Fruit fly (Drosophila melanogaster) whole organism, embryonic: Measurements from ENCODE around the gene CG9328.

Experiments used
- CG10565 ChIP-seq: fragments of 200-800 bp; sonication (Bioruptor generic); optimal IDR thresholded peaks from 3 replicates; lab custom pipeline; 2016; ENCODE audit warnings: missing biosample characterization, mild to moderate bottlenecking, missing genetic modification characterization
- CG10654 ChIP-seq: fragments of 200-800 bp; sonication (Bioruptor generic); optimal IDR thresholded peaks from 2 replicates; lab custom pipeline; 2016; ENCODE audit warnings: missing biosample characterization, missing genetic modification characterization
- CG13894 ChIP-seq: fragments of 200-800 bp; sonication (Bioruptor generic); optimal IDR thresholded peaks from 3 replicates; lab custom pipeline; 2018; ENCODE audit warnings: missing biosample characterization, mild to moderate bottlenecking, missing genetic modification characterization, moderate library complexity
- CG15011 ChIP-seq: fragments of 200-800 bp; sonication (Bioruptor generic); optimal IDR thresholded peaks from 3 replicates; lab custom pipeline; 2018; ENCODE audit warnings: missing biosample characterization, mild to moderate bottlenecking, missing genetic modification characterization
- CG15479 ChIP-seq: fragments of 200-800 bp; sonication (Bioruptor generic); optimal IDR thresholded peaks from 3 replicates; lab custom pipeline; 2019; ENCODE audit warnings: missing biosample characterization, mild to moderate bottlenecking, missing genetic modification characterization, moderate library complexity
- CG16779 ChIP-seq: fragments of 200-800 bp; sonication (Bioruptor generic); IDR thresholded peaks from 2 replicates; pipeline ENCODE4 v1.3.6; 2022; ENCODE audit warnings: missing biosample characterization, missing genetic modification characterization
- CG1832 ChIP-seq: fragments of 200-800 bp; sonication (Bioruptor generic); optimal IDR thresholded peaks from 2 replicates; lab custom pipeline; 2017; ENCODE audit warnings: missing biosample characterization, mild to moderate bottlenecking, missing genetic modification characterization, inconsistent platforms
- CG18599 ChIP-seq: fragments of 200-800 bp; sonication (Bioruptor generic); optimal IDR thresholded peaks from 3 replicates; lab custom pipeline; 2017; ENCODE audit warnings: missing biosample characterization, missing genetic modification characterization, mild to moderate bottlenecking, moderate library complexity, missing genetic modification reagents
- CG2116 ChIP-seq: fragments of 200-800 bp; sonication (Bioruptor generic); optimal IDR thresholded peaks from 3 replicates; lab custom pipeline; 2018; ENCODE audit warnings: missing biosample characterization, mild to moderate bottlenecking, missing genetic modification characterization
- CG3163 ChIP-seq: fragments of 200-800 bp; sonication (Bioruptor generic); optimal IDR thresholded peaks from 3 replicates; lab custom pipeline; 2016; ENCODE audit warnings: missing biosample characterization, missing genetic modification characterization
- CG3281 ChIP-seq: fragments of 200-800 bp; sonication (Bioruptor generic); optimal IDR thresholded peaks from 3 replicates; lab custom pipeline; 2017; ENCODE audit warnings: missing biosample characterization, mild to moderate bottlenecking, missing genetic modification characterization
- CG34376 ChIP-seq: fragments of 200-800 bp; sonication (Bioruptor generic); optimal IDR thresholded peaks from 2 replicates; lab custom pipeline; 2018; ENCODE audit warnings: missing biosample characterization, mild to moderate bottlenecking, missing genetic modification characterization
- CG34422 ChIP-seq: fragments of 200-800 bp; sonication (Bioruptor generic); IDR thresholded peaks from 3 replicates; pipeline ENCODE4 v1.3.6; 2022; ENCODE audit warnings: missing biosample characterization, missing genetic modification characterization
- CG3838 ChIP-seq: fragments of 200-800 bp; sonication (Bioruptor generic); optimal IDR thresholded peaks from 3 replicates; lab custom pipeline; 2016; ENCODE audit warnings: missing biosample characterization, missing genetic modification characterization
- CG4282 ChIP-seq: fragments of 200-800 bp; sonication (Bioruptor generic); optimal IDR thresholded peaks from 2 replicates; lab custom pipeline; 2016; ENCODE audit warnings: missing biosample characterization, missing genetic modification characterization
- CG4707 ChIP-seq: fragments of 200-800 bp; sonication (Bioruptor generic); optimal IDR thresholded peaks from 2 replicates; lab custom pipeline; 2018; ENCODE audit warnings: missing biosample characterization, mild to moderate bottlenecking, missing genetic modification characterization, moderate library complexity
- CG5953 ChIP-seq: fragments of 200-800 bp; sonication (Bioruptor generic); IDR thresholded peaks from 2 replicates; pipeline ENCODE4 v1.3.6; 2022; ENCODE audit warnings: missing biosample characterization, missing genetic modification characterization
- CG6254 ChIP-seq: fragments of 200-800 bp; sonication (Bioruptor generic); optimal IDR thresholded peaks from 3 replicates; lab custom pipeline; 2017; ENCODE audit warnings: mild to moderate bottlenecking, missing biosample characterization, missing genetic modification reagents, missing genetic modification characterization
- CG7786 ChIP-seq: fragments of 200-800 bp; sonication (Bioruptor generic); optimal IDR thresholded peaks from 2 replicates; lab custom pipeline; 2016; ENCODE audit warnings: missing biosample characterization, missing genetic modification characterization
- CG7987 ChIP-seq: fragments of 200-800 bp; sonication (Bioruptor generic); optimal IDR thresholded peaks from 2 replicates; lab custom pipeline; 2018; ENCODE audit warnings: missing biosample characterization, mild to moderate bottlenecking, missing genetic modification characterization, moderate library complexity
- CG8359 ChIP-seq: fragments of 200-800 bp; sonication (Bioruptor generic); optimal IDR thresholded peaks from 2 replicates; lab custom pipeline; 2017; ENCODE audit warnings: missing biosample characterization, mild to moderate bottlenecking, missing genetic modification characterization, borderline replicate concordance
- CG8478 ChIP-seq: fragments of >200 bp; optimal IDR thresholded peaks from 2 replicates; lab custom pipeline; 2018
- CG9797 ChIP-seq: fragments of 200-800 bp; sonication (Bioruptor generic); optimal IDR thresholded peaks from 3 replicates; lab custom pipeline; 2018; ENCODE audit warnings: missing biosample characterization, mild to moderate bottlenecking, missing genetic modification characterization
- Hr3 ChIP-seq: fragments of 200-800 bp; sonication (Bioruptor generic); optimal IDR thresholded peaks from 3 replicates; lab custom pipeline; 2016; ENCODE audit warnings: missing biosample characterization, missing genetic modification characterization
- Hr78 ChIP-seq, 2 experiments: fragments of 200-800 bp in 1 of 2; fragments of >200 bp in 1 of 2; sonication (Bioruptor generic) in 1 of 2; optimal IDR thresholded peaks; 2 replicates each; lab custom pipeline; 2017 to 2019; ENCODE audit warnings: missing biosample characterization in 2 of 2, missing genetic modification characterization in 2 of 2, mild to moderate bottlenecking in 1 of 2, moderate library complexity in 1 of 2
- Kr ChIP-seq: fragments of 200-800 bp; sonication (Bioruptor generic); optimal IDR thresholded peaks from 2 replicates; lab custom pipeline; 2017; ENCODE audit warnings: missing biosample characterization, mild to moderate bottlenecking, missing genetic modification characterization
- Lim3 ChIP-seq: fragments of 200-800 bp; sonication (Bioruptor generic); IDR thresholded peaks from 2 replicates; pipeline ENCODE4 v1.3.6; 2022; ENCODE audit warnings: missing biosample characterization, missing genetic modification characterization
- MTF-1 ChIP-seq: fragments of 200-800 bp; sonication (Bioruptor generic); optimal IDR thresholded peaks from 2 replicates; lab custom pipeline; 2018; ENCODE audit warnings: missing biosample characterization, mild to moderate bottlenecking, missing genetic modification characterization, borderline replicate concordance
- Sry-β ChIP-seq: fragments of 200-800 bp; sonication (Bioruptor generic); optimal IDR thresholded peaks from 2 replicates; lab custom pipeline; 2018; ENCODE audit warnings: missing biosample characterization, mild to moderate bottlenecking, missing genetic modification characterization, moderate library complexity
- Vsx1 ChIP-seq: fragments of 200-800 bp; sonication (Bioruptor generic); optimal IDR thresholded peaks from 2 replicates; lab custom pipeline; 2017; ENCODE audit warnings: missing biosample characterization, mild to moderate bottlenecking, missing genetic modification characterization, missing genetic modification reagents
- YL-1 ChIP-seq: fragments of 200-800 bp; sonication (Bioruptor generic); optimal IDR thresholded peaks from 3 replicates; lab custom pipeline; 2017; ENCODE audit warnings: missing biosample characterization, mild to moderate bottlenecking, missing genetic modification characterization
- ara ChIP-seq: fragments of 200-800 bp; sonication (Bioruptor generic); IDR thresholded peaks from 2 replicates; pipeline ENCODE4 v1.3.6; 2022; ENCODE audit warnings: missing biosample characterization, missing genetic modification characterization
- bigmax ChIP-seq: fragments of 200-800 bp; sonication (Bioruptor generic); optimal IDR thresholded peaks from 2 replicates; lab custom pipeline; 2018; ENCODE audit warnings: missing biosample characterization, mild to moderate bottlenecking, missing genetic modification characterization
- cas ChIP-seq: fragments of 200-800 bp; sonication (Bioruptor generic); IDR thresholded peaks from 2 replicates; pipeline ENCODE4 v1.3.6; 2022; ENCODE audit warnings: missing biosample characterization, missing genetic modification characterization
- chm ChIP-seq: fragments of 200-800 bp; sonication (Bioruptor generic); IDR thresholded peaks from 2 replicates; pipeline ENCODE4 v1.3.6; 2022; ENCODE audit warnings: missing biosample characterization, missing genetic modification characterization
- da ChIP-seq: fragments of 200-800 bp; sonication (Bioruptor generic); optimal IDR thresholded peaks from 2 replicates; lab custom pipeline; 2016; ENCODE audit warnings: missing biosample characterization, missing genetic modification characterization
- danr ChIP-seq: fragments of 200-800 bp; sonication (Bioruptor generic); IDR thresholded peaks from 2 replicates; pipeline ENCODE4 v1.3.6; 2022; ENCODE audit warnings: missing biosample characterization, missing genetic modification characterization
- gcm ChIP-seq: fragments of 200-800 bp; sonication (Bioruptor generic); optimal IDR thresholded peaks from 2 replicates; lab custom pipeline; 2019; ENCODE audit warnings: missing biosample characterization, mild to moderate bottlenecking, missing genetic modification characterization, moderate library complexity
- ken ChIP-seq: fragments of 200-800 bp; sonication (Bioruptor generic); IDR thresholded peaks from 3 replicates; pipeline ENCODE4 v1.3.6; 2022; ENCODE audit warnings: missing biosample characterization, missing genetic modification characterization
- pros ChIP-seq: fragments of 200-800 bp; sonication (Bioruptor generic); optimal IDR thresholded peaks from 3 replicates; lab custom pipeline; 2019; ENCODE audit warnings: missing biosample characterization, mild to moderate bottlenecking, missing genetic modification characterization, moderate library complexity
- row ChIP-seq: fragments of 200-800 bp; sonication (Bioruptor generic); IDR thresholded peaks from 3 replicates; pipeline ENCODE4 v1.3.6; 2022; ENCODE audit warnings: missing biosample characterization, missing genetic modification characterization
- salm ChIP-seq: fragments of 200-800 bp; sonication (Bioruptor generic); optimal IDR thresholded peaks from 2 replicates; lab custom pipeline; 2018; ENCODE audit warnings: missing biosample characterization, mild to moderate bottlenecking, missing genetic modification characterization
- scrt ChIP-seq: fragments of 200-800 bp; sonication (Bioruptor generic); optimal IDR thresholded peaks from 2 replicates; lab custom pipeline; 2018; ENCODE audit warnings: missing biosample characterization, mild to moderate bottlenecking, missing genetic modification characterization, moderate library complexity
- sima ChIP-seq: fragments of 200-800 bp; sonication (Bioruptor generic); optimal IDR thresholded peaks from 2 replicates; lab custom pipeline; 2016; ENCODE audit warnings: missing biosample characterization, missing genetic modification characterization
- so ChIP-seq: fragments of 200-800 bp; sonication (Bioruptor generic); IDR thresholded peaks from 3 replicates; pipeline ENCODE4 v1.3.6; 2022; ENCODE audit warnings: missing biosample characterization, missing genetic modification characterization
- sqz ChIP-seq: fragments of 200-800 bp; sonication (Bioruptor generic); optimal IDR thresholded peaks from 3 replicates; lab custom pipeline; 2018; ENCODE audit warnings: missing biosample characterization, mild to moderate bottlenecking, missing genetic modification characterization
- stc ChIP-seq: fragments of 200-800 bp; sonication (Bioruptor generic); IDR thresholded peaks from 2 replicates; pipeline ENCODE4 v1.3.6; 2022; ENCODE audit warnings: missing biosample characterization, missing genetic modification characterization
- stwl ChIP-seq: fragments of 200-800 bp; sonication (Bioruptor generic); optimal IDR thresholded peaks from 3 replicates; lab custom pipeline; 2018; ENCODE audit warnings: missing biosample characterization, mild to moderate bottlenecking, missing genetic modification characterization, moderate library complexity
- tll ChIP-seq, 2 experiments: fragments of 200-800 bp in 1 of 2; fragments of >200 bp in 1 of 2; sonication (Bioruptor generic) in 1 of 2; optimal IDR thresholded peaks; 2 replicates each; lab custom pipeline; 2017 to 2019; ENCODE audit warnings: missing biosample characterization in 2 of 2, missing genetic modification characterization in 2 of 2, mild to moderate bottlenecking in 1 of 2, moderate library complexity in 1 of 2
- tna ChIP-seq: fragments of 200-800 bp; sonication (Bioruptor generic); IDR thresholded peaks from 2 replicates; pipeline ENCODE4 v1.3.6; 2022; ENCODE audit warnings: missing biosample characterization, missing genetic modification characterization; ENCODE audit not compliant: partially characterized antibody
- tup ChIP-seq: fragments of 200-800 bp; sonication (Bioruptor generic); optimal IDR thresholded peaks from 2 replicates; lab custom pipeline; 2016; ENCODE audit warnings: missing biosample characterization, mild to moderate bottlenecking, missing genetic modification characterization, moderate library complexity

The CG9328 gene

dm6 chr2L:20798351-20798777 is 849 bp downstream of the CG9328 start (continued):
- TF ChIP-seq Hr78 (GFP tag; optimal IDR thresholded peaks at IDR 0.05; lab: Kevin White, UChicago) (no peak), CG9797 (no peak), gcm (GFP tag; lab: Kevin White, UChicago) (no peak), ken (no peak), CG10565 (GFP tag; lab: Kevin White, UChicago) (no peak), Hr3 (GFP tag; lab: Kevin White, UChicago) (no peak), Lim3 (GFP tag; lab: Robert Waterston, UW) (no peak), CG8359 (GFP tag; lab: Kevin White, UChicago) (no peak), chm (GFP tag; lab: Robert Waterston, UW) (no peak), MTF-1 (GFP tag; lab: Kevin White, UChicago) (no peak), CG3281 (no peak), tup (GFP tag; lab: Kevin White, UChicago) (no peak), CG18599 (peak; percentile 30), CG3163 (GFP tag; lab: Kevin White, UChicago) (no peak), danr (GFP tag; lab: Robert Waterston, UW) (no peak), scrt (no peak), tll (GFP tag; optimal IDR thresholded peaks at IDR 0.05; lab: Kevin White, UChicago) (peak in 1 of 2 experiments; percentile 57), CG5953 (GFP tag; lab: Robert Waterston, UW) (no peak), CG4282 (no peak), bigmax (no peak), CG10654 (GFP tag; lab: Kevin White, UChicago) (no peak), sima (GFP tag; lab: Kevin White, UChicago) (no peak), CG8478 (lab: Kevin White, UChicago) (no peak), Vsx1 (GFP tag; lab: Kevin White, UChicago) (no peak), cas (GFP tag; lab: Robert Waterston, UW) (no peak), CG6254 (GFP tag; lab: Kevin White, UChicago) (no peak), CG34422 (no peak), Sry-β (GFP tag; lab: Kevin White, UChicago) (no peak), CG15479 (GFP tag; lab: Kevin White, UChicago) (peak; percentile 70), CG16779 (GFP tag; lab: Robert Waterston, UW) (no peak), CG13894 (tag; lab: Kevin White, UChicago) (peak; percentile 92), pros (GFP tag; lab: Kevin White, UChicago) (peak; percentile 32), so (GFP tag; lab: Robert Waterston, UW) (no peak), Kr (GFP tag; lab: Kevin White, UChicago) (peak; percentile 40), tna (GFP tag; lab: Robert Waterston, UW) (no peak), CG4707 (GFP tag; lab: Kevin White, UChicago) (no peak), CG1832 (GFP tag; lab: Kevin White, UChicago) (peak; percentile 15), YL-1 (GFP tag; lab: Kevin White, UChicago) (no peak), ara (GFP tag; lab: Robert Waterston, UW) (no peak), CG7987 (GFP tag; lab: Kevin White, UChicago) (no peak), da (no peak), row (no peak), CG2116 (GFP tag; lab: Kevin White, UChicago) (no peak), CG7786 (no peak), sqz (GFP tag; lab: Kevin White, UChicago) (peak; percentile 26), CG15011 (GFP tag; lab: Kevin White, UChicago) (no peak), salm (no peak), CG34376 (GFP tag; lab: Kevin White, UChicago) (peak; percentile 2), CG3838 (no peak), stc (GFP tag; lab: Robert Waterston, UW) (no peak), stwl (tag; lab: Kevin White, UChicago) (peak; percentile 12)
